Worm (Caenorhabditis elegans): Measurements from ENCODE around the gene ZK970.8.

The ZK970.8 gene

ce11 chrII:10309337-10309736 lies at the start of gene ZK970.8:
ZK970.8 (plus strand) TSS chrII:10309637.
- TF ChIP-seq unc-130 (GFP tag; optimal IDR thresholded peaks at IDR 0.05), result no peak
- no peak for TF ChIP-seq ZK185.1 (tag; optimal IDR thresholded peaks at IDR 0.05; ENCODE audit: poor library complexity, severe bottlenecking)

DNA sequence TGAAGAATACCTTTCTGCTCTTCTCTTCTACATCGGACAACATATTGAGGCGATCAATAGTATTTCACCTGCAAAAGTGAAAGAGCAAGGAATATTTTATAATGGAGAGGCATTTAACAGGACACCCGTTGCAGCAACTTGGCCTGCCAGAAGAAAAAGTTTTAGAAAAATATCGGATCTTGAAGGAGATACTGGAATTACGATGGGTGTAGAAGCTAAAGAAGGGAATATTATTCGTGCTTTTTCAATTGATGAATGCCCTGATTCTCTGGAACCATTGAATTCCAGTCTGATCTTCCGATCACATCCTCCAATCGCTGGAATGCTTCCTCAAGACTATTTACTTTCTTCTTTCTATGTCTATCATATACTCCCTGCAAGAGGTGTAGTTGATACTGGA lies 48.2 kb upstream of the ZK970.8 start:
- TF ChIP-seq nhr-120 (GFP tag; IDR thresholded peaks at IDR 0.05), result no peak

DNA sequence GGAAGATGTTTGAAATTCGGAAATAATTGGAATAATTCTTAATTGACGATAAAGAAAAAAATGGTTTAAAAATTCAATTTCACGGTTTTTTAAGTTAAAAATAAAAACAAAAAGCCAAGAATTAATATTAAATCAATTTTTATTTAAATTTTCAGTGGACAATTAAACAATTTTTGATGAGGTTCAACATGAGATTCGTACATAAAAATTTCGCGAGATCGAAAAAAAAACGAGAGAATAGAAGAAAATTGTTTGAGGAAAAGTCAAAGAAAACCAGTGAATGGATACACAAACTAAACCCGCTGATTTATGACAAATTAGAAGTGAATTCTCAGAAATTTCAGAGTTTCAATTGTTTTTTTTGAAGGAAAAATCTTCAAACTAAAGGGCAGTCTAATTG lies 39.4 kb upstream of the ZK970.8 start, which contains the start of gene F54B3.2:
F54B3.2 (minus strand) TSS at position 101 of the 400 bp plus-strand sequence.
- no peak for TF ChIP-seq T07F8.4 (tag; optimal IDR thresholded peaks at IDR 0.05)
- TF ChIP-seq T26A5.8 (tag; optimal IDR thresholded peaks at IDR 0.05), result no peak
- no peak for TF ChIP-seq Y53F4B.3 (GFP tag; IDR thresholded peaks at IDR 0.05)
- no peak for TF ChIP-seq die-1 (tag; optimal IDR thresholded peaks at IDR 0.05)
- TF ChIP-seq ceh-40 (GFP tag; IDR thresholded peaks at IDR 0.05), result no peak
- no peak for TF ChIP-seq chd-7 (tag; optimal IDR thresholded peaks at IDR 0.05)
- TF ChIP-seq hlh-26 (GFP tag; conservative IDR thresholded peaks at IDR 0.05), result no peak
- no peak for TF ChIP-seq lsy-27 (tag; optimal IDR thresholded peaks at IDR 0.05; ENCODE audit: borderline replicate concordance, insufficient read depth)
- no peak for TF ChIP-seq rcor-1 (GFP tag; IDR thresholded peaks at IDR 0.05)
- no peak for TF ChIP-seq egl-18 (GFP tag; IDR thresholded peaks at IDR 0.05)
- no peak for TF ChIP-seq lir-1 (GFP tag; conservative IDR thresholded peaks at IDR 0.05)
- no peak for TF ChIP-seq ztf-3 (GFP tag; optimal IDR thresholded peaks at IDR 0.05)
- TF ChIP-seq F57A8.1 (GFP tag; optimal IDR thresholded peaks at IDR 0.05), result no peak
- no peak for TF ChIP-seq tlf-1 (GFP tag; optimal IDR thresholded peaks at IDR 0.05)
- TF ChIP-seq lin-26 (GFP tag; IDR thresholded peaks at IDR 0.05), result no peak
- TF ChIP-seq aptf-3 (GFP tag; IDR thresholded peaks at IDR 0.05), result no peak

DNA sequence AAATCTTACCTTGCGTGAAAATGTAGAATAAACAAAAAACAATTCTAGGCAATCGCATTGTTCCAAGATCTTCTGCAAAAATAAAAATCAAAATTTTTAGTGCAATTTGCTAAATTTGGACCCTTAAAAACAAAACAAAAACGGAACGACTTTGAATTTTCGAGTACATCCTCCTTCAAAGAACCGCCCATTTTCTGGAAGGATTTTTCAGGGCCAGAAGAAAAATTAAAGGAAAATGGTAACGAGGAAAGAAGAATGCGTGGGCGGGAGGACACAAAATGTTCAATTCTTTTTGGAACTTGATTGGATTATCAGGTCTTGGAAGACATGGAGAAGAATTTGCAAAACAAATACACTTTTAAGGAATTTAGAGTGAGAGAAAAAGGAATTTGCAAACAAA lies 38.3 kb upstream of the ZK970.8 start, which contains the start of gene F54B3.4:
F54B3.4 (minus strand) TSS at position 101 of the 400 bp plus-strand sequence.
- TF ChIP-seq ztf-26 (tag; optimal IDR thresholded peaks at IDR 0.05) (no peak), attf-6 (GFP tag; IDR thresholded peaks at IDR 0.05) (no peak), T26A5.8 (tag; optimal IDR thresholded peaks at IDR 0.05) (no peak), gei-17 (GFP tag; optimal IDR thresholded peaks at IDR 0.05) (no peak)

DNA sequence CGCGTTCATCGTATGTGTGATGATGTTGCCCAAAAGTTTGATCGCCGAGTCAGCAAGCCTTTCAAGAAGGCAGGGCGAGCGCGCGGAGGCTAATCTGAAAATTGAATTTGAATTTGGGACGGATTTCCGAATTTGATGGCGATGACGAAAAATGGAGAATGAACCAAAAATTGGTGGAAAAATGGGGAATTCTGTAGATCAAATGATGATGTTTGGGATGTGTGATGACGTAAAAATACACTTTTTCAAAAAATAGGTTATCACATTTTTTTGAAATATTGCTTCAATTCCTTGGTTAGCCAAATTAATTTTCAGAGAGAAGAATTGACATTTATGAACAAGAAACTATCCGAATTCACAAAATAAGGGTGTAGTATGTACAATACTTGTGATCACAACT lies 29.9 kb upstream of the ZK970.8 start, which contains the start of gene ZK971.1:
ZK971.1 (minus strand) TSS at position 101 of the 400 bp plus-strand sequence.
- TF ChIP-seq fkh-3 (tag; optimal IDR thresholded peaks at IDR 0.05), result no peak
- no peak for TF ChIP-seq D2030.7 (GFP tag; IDR thresholded peaks at IDR 0.05)

DNA sequence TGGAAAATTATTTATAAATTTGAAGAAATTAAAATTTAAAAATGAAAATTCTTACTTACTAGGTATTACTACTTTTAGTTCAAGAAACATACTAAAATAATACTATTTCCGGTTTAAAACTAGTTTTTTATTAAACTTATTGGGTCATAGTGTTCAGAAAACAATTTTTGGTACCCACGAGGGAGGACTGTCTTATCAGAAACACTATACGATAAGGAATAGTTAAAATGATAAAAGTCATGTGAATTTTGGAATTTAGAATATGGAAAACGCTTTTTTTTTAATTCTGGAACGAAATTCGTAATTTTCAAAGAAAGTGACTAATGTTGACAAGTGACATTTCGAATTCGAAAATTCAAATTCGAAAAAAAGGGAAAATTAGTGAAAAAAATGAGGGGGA lies 27.8 kb upstream of the ZK970.8 start:
- no peak for TF ChIP-seq nhr-27 (tag; optimal IDR thresholded peaks at IDR 0.05)
- no peak for TF ChIP-seq aptf-2 (GFP tag; conservative IDR thresholded peaks at IDR 0.05)
- TF ChIP-seq tbx-9 (tag; optimal IDR thresholded peaks at IDR 0.05; ENCODE audit: borderline replicate concordance), result no peak
- TF ChIP-seq nhr-80 (tag; optimal IDR thresholded peaks at IDR 0.05), result no peak
- TF ChIP-seq ztf-28 (GFP tag; IDR thresholded peaks at IDR 0.05), result no peak
- no peak for TF ChIP-seq ZK185.1 (tag; optimal IDR thresholded peaks at IDR 0.05; ENCODE audit: poor library complexity, severe bottlenecking)
- TF ChIP-seq madf-3 (GFP tag; IDR thresholded peaks at IDR 0.05), result no peak
- no peak for TF ChIP-seq B0336.3 (GFP tag; IDR thresholded peaks at IDR 0.05)
- TF ChIP-seq egrh-3 (GFP tag; IDR thresholded peaks at IDR 0.05), result no peak
- TF ChIP-seq hrde-1 (tag; optimal IDR thresholded peaks at IDR 0.05; ENCODE audit: borderline replicate concordance), result no peak
- TF ChIP-seq lin-40 (tag; optimal IDR thresholded peaks at IDR 0.05), result no peak
- no peak for TF ChIP-seq ceh-100 (GFP tag; IDR thresholded peaks at IDR 0.05)
- TF ChIP-seq B0035.1 (tag; optimal IDR thresholded peaks at IDR 0.05), result no peak
- TF ChIP-seq tbp1 (GFP tag; optimal IDR thresholded peaks at IDR 0.05), result no peak
- no peak for TF ChIP-seq sptf-2 (GFP tag; optimal IDR thresholded peaks at IDR 0.05)
- TF ChIP-seq attf-5 (GFP tag; optimal IDR thresholded peaks at IDR 0.05), result no peak
- TF ChIP-seq F39B2.1 (GFP tag; IDR thresholded peaks at IDR 0.05), result no peak
